Fruit fly (Drosophila melanogaster) whole organism, adult: ENCODE measurements around the gene Ir68a.

Source experiments
- CG12768 ChIP-seq: fragments of 200-800 bp; sonication (Bioruptor generic); optimal IDR thresholded peaks from 2 replicates; lab custom pipeline; 2017; ENCODE audit warnings: missing biosample characterization, missing genetic modification characterization, mild to moderate bottlenecking, moderate library complexity, missing genetic modification reagents
- CG7045 ChIP-seq: fragments of 200-800 bp; sonication (Bioruptor generic); optimal IDR thresholded peaks from 2 replicates; lab custom pipeline; 2017; ENCODE audit warnings: missing biosample characterization, mild to moderate bottlenecking, missing genetic modification characterization
- kay ChIP-seq: fragments of 200-800 bp; sonication (Bioruptor generic); peaks from one replicate; lab custom pipeline; 2016; ENCODE audit warnings: missing biosample characterization, missing genetic modification characterization, borderline replicate concordance

DNA sequence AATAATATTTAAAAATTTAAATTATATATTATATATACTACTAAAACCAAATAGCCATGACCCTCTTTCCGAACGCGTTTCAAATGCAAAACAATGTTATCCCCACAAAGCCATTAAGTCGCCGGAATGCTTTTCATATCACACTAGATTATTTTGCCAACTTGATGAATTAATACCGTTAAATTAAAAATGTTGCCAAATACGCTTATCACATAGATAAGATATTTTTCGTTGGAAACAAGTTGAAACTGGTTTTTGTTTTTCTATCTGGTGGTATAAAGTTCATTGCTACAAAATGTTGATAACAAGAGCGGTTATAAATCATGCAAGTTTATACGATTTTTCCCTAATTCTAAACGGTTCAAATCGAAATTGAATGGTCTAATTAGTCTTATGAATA is 2.5 kb downstream of the Ir68a start:
- peak; percentile 43 for TF ChIP-seq kay (GFP tag; lab: Kevin White, UChicago)
- no peak for TF ChIP-seq CG7045 (GFP tag; lab: Kevin White, UChicago)
- TF ChIP-seq CG12768 (GFP tag; lab: Kevin White, UChicago): no peak
